Fruit fly (Drosophila melanogaster): ENCODE data around the gene CG9396.
A peak's percentile ranks its signal among the peaks of the same experiment; 100 is the strongest.

The CG9396 gene

DNA sequence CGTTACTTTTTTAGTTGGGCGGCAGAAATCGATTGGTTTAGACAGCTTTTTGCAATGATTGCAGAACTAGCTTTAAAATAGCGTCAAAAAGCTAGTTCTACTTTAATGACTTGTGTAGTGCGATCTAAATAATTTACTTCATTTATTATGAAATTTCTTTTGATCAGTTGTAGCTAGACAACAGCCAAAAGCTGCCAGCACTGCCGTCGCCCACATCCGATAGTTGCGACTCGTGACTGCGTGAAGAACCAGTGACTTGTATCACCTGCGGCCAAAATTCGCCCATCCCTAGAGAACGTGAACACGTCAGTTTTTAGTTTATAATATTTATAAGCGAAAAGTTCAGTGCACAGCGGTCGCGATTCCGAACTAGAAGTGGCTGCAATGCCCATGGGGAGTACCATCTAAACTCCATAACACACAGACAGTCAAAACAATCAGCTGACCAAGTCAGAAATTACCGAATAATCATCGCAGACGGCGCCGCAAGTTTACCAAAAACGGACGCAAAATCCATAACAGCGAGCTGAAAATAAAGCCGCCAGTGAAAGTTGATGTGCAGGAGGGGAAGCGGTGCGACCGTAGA is 15.3 kb upstream of the CG9396 start, which contains the start of gene P58IPK (continued):
- TF ChIP-seq CG3726 (GFP tag; IDR thresholded peaks at IDR 0.05) (peak; percentile 59; the same call in 1 of the 3 replicates), sd (tag; optimal IDR thresholded peaks at IDR 0.05) (no peak), so (GFP tag; IDR thresholded peaks at IDR 0.05) (no peak), CG4707 (GFP tag; optimal IDR thresholded peaks at IDR 0.05) (no peak), CG15601 (tag; optimal IDR thresholded peaks at IDR 0.05) (peak; percentile 46), Ada2b (GFP tag; IDR thresholded peaks at IDR 0.05) (no peak), Oaz (GFP tag; IDR thresholded peaks at IDR 0.05) (no peak), croc (GFP tag; conservative IDR thresholded peaks at IDR 0.05) (peak; percentile 16; the same call in 1 of the 3 replicates), lola (GFP tag; optimal IDR thresholded peaks at IDR 0.05) (peak in 1 of 3 experiments; percentile 46), oc (tag; optimal IDR thresholded peaks at IDR 0.05) (no peak), Dref (GFP tag; IDR thresholded peaks at IDR 0.05) (peak; percentile 65), CG17912 (GFP tag; optimal IDR thresholded peaks at IDR 0.05) (no peak), CG9817 (tag; optimal IDR thresholded peaks at IDR 0.05) (peak; percentile 68), CTCF (GFP tag; optimal IDR thresholded peaks at IDR 0.05) (no peak), CG3281 (GFP tag; optimal IDR thresholded peaks at IDR 0.05) (peak; percentile 31), dimm (GFP tag; IDR thresholded peaks at IDR 0.05) (no peak), mld (GFP tag; IDR thresholded peaks at IDR 0.05; ENCODE audit: partially characterized antibody) (peak; percentile 76; the same call in 2 of the 3 replicates), CG5180 (GFP tag; optimal IDR thresholded peaks at IDR 0.05) (no peak), zen2 (GFP tag; IDR thresholded peaks at IDR 0.05; ENCODE audit: partially characterized antibody) (peak; percentile 79), lilli (GFP tag; optimal IDR thresholded peaks at IDR 0.05) (peak; percentile 87), CG7839 (tag; optimal IDR thresholded peaks at IDR 0.05) (peak; percentile 50), CG12104 (GFP tag; optimal IDR thresholded peaks at IDR 0.05) (no peak), CG6175 (GFP tag; IDR thresholded peaks at IDR 0.05) (peak; percentile 64), CG16813 (GFP tag; IDR thresholded peaks at IDR 0.05; ENCODE audit: partially characterized antibody) (peak; percentile 97), toy (GFP tag; IDR thresholded peaks at IDR 0.05) (no peak), CG30020 (tag; optimal IDR thresholded peaks at IDR 0.05) (peak; percentile 52), HmgD (GFP tag; optimal IDR thresholded peaks at IDR 0.05) (peak; percentile 62), zfh1 (GFP tag; IDR thresholded peaks at IDR 0.05) (peak; percentile 75; the same call in 2 of the 3 replicates), bowl (GFP tag; IDR thresholded peaks at IDR 0.05) (no peak), NC2α (GFP tag; optimal IDR thresholded peaks at IDR 0.05) (peak; percentile 28), Elba2 (GFP tag; optimal IDR thresholded peaks at IDR 0.05) (no peak), gce (GFP tag; IDR thresholded peaks at IDR 0.05) (no peak), CG11504 (tag; optimal IDR thresholded peaks at IDR 0.05) (no peak), Gsc (GFP tag; IDR thresholded peaks at IDR 0.05) (no peak), D (optimal IDR thresholded peaks at IDR 0.05) (no peak), D (GFP tag; optimal IDR thresholded peaks at IDR 0.05) (no peak), wdn (GFP tag; IDR thresholded peaks at IDR 0.05) (0 out of 2 replicates have a peak, but pooled peaks have one; percentile 41), CG14965 (GFP tag; optimal IDR thresholded peaks at IDR 0.05; ENCODE audit: borderline replicate concordance) (no peak), D19A (tag; optimal IDR thresholded peaks at IDR 0.05) (no peak), CG12236 (GFP tag; optimal IDR thresholded peaks at IDR 0.05) (no peak), Scr (GFP tag; IDR thresholded peaks at IDR 0.05; ENCODE audit: partially characterized antibody) (peak; percentile 92), abd-A (tag; optimal IDR thresholded peaks at IDR 0.05) (no peak), gem (tag; optimal IDR thresholded peaks at IDR 0.05) (peak; percentile 68), wek (GFP tag; optimal IDR thresholded peaks at IDR 0.05) (no peak), CG12391 (tag; optimal IDR thresholded peaks at IDR 0.05) (peak; percentile 72), CG13287 (GFP tag; IDR thresholded peaks at IDR 0.05; ENCODE audit: partially characterized antibody) (peak; percentile 97), ro (GFP tag; IDR thresholded peaks at IDR 0.05) (no peak), Trl (optimal IDR thresholded peaks at IDR 0.05) (no peak), Trl (GFP tag; optimal IDR thresholded peaks at IDR 0.05) (peak; percentile 70), CG6683 (GFP tag; optimal IDR thresholded peaks at IDR 0.05) (no peak), CG11695 (GFP tag; IDR thresholded peaks at IDR 0.05) (no peak)

Measured in whole organism, embryonic.